Fruit fly (Drosophila melanogaster) whole organism, adult: ENCODE data around the gene twf.

ENCODE experiments used
- CG1620 ChIP-seq: fragments of 200-800 bp; sonication (Bioruptor generic); optimal IDR thresholded peaks from 2 replicates; lab custom pipeline; 2016; ENCODE audit warnings: missing biosample characterization, missing genetic modification characterization
- CG7045 ChIP-seq: fragments of 200-800 bp; sonication (Bioruptor generic); optimal IDR thresholded peaks from 2 replicates; lab custom pipeline; 2017; ENCODE audit warnings: missing biosample characterization, mild to moderate bottlenecking, missing genetic modification characterization
- Crg-1 ChIP-seq: fragments of 200-800 bp; sonication (Bioruptor generic); optimal IDR thresholded peaks from 2 replicates; lab custom pipeline; 2016; ENCODE audit warnings: missing biosample characterization, missing genetic modification characterization
- Hr96 ChIP-seq: fragments of 200-800 bp; sonication (Bioruptor generic); optimal IDR thresholded peaks from 2 replicates; lab custom pipeline; 2016; ENCODE audit warnings: missing biosample characterization, missing genetic modification characterization
- cic ChIP-seq: fragments of 200-800 bp; sonication (Bioruptor generic); optimal IDR thresholded peaks from 2 replicates; lab custom pipeline; 2017; ENCODE audit warnings: missing biosample characterization, mild to moderate bottlenecking, missing genetic modification characterization, moderate library complexity
- tj ChIP-seq: fragments of 200-800 bp; sonication (Bioruptor generic); optimal IDR thresholded peaks from 3 replicates; lab custom pipeline; 2017; ENCODE audit warnings: missing biosample characterization, mild to moderate bottlenecking, missing genetic modification characterization, moderate library complexity
- toe ChIP-seq: fragments of 200-800 bp; sonication (Bioruptor generic); optimal IDR thresholded peaks from 2 replicates; lab custom pipeline; 2016; ENCODE audit warnings: missing biosample characterization, missing genetic modification characterization

- TF ChIP-seq CG7045 (GFP tag; lab: Kevin White, UChicago) (no peak), Crg-1 (GFP tag; lab: Kevin White, UChicago) (no peak), tj (GFP tag; lab: Kevin White, UChicago) (no peak), CG1620 (no peak), toe (GFP tag; lab: Kevin White, UChicago) (no peak), cic (no peak), Hr96 (GFP tag; lab: Kevin White, UChicago) (no peak)
Observed at dm6 chr3R:14112066-14112465, 10.4 kb upstream of the twf start, which contains the start of gene CG14357.
